Worm (Caenorhabditis elegans) whole organism, L3 larva: Measurements from ENCODE around the gene C15H7.4.

ENCODE experiments used
- ama-1 ChIP-seq: fragments of 150-350 bp; optimal IDR thresholded peaks from 2 replicates; lab custom pipeline; 2018
- fkh-10 ChIP-seq: sonication (generic microtip); optimal IDR thresholded peaks from 2 replicates; lab custom pipeline; 2017; ENCODE audit warnings: missing biosample characterization, missing genetic modification reagents, missing genetic modification characterization
- fos-1 ChIP-seq: fragments of 150-350 bp; optimal IDR thresholded peaks from 2 replicates; lab custom pipeline; 2014; ENCODE audit warnings: missing biosample characterization, missing genetic modification characterization
- hmg-11 ChIP-seq: sonication (generic microtip); optimal IDR thresholded peaks from 2 replicates; lab custom pipeline; 2016; ENCODE audit warnings: missing genetic modification characterization, missing compliant biosample characterization
- mdl-1 ChIP-seq: fragments of 150-350 bp; optimal IDR thresholded peaks from 2 replicates; lab custom pipeline; 2014; ENCODE audit warnings: missing biosample characterization, missing genetic modification characterization
- nhr-67 ChIP-seq: fragments of 150-350 bp; optimal IDR thresholded peaks from 2 replicates; lab custom pipeline; 2014; ENCODE audit warnings: missing biosample characterization, missing genetic modification characterization
- nhr-76 ChIP-seq: fragments of 150-350 bp; sonication (generic microtip); optimal IDR thresholded peaks from 5 replicates; lab custom pipeline; 2014; ENCODE audit warnings: missing biosample characterization, missing genetic modification characterization
- nhr-77 ChIP-seq: fragments of 150-350 bp; optimal IDR thresholded peaks from 2 replicates; lab custom pipeline; 2014; ENCODE audit warnings: missing biosample characterization, missing genetic modification characterization
- pqm-1 ChIP-seq: fragments of 150-350 bp; optimal IDR thresholded peaks from 2 replicates; lab custom pipeline; 2017; ENCODE audit warnings: missing biosample characterization, missing genetic modification characterization, inconsistent platforms
- unc-62 ChIP-seq: fragments of 150-350 bp; sonication (generic microtip); optimal IDR thresholded peaks from 4 replicates; lab custom pipeline; 2014; ENCODE audit warnings: missing biosample characterization, missing genetic modification reagents, missing genetic modification characterization
- ztf-11 ChIP-seq: fragments of 150-350 bp; optimal IDR thresholded peaks from 2 replicates; lab custom pipeline; 2014; ENCODE audit warnings: missing biosample characterization, missing genetic modification characterization

DNA sequence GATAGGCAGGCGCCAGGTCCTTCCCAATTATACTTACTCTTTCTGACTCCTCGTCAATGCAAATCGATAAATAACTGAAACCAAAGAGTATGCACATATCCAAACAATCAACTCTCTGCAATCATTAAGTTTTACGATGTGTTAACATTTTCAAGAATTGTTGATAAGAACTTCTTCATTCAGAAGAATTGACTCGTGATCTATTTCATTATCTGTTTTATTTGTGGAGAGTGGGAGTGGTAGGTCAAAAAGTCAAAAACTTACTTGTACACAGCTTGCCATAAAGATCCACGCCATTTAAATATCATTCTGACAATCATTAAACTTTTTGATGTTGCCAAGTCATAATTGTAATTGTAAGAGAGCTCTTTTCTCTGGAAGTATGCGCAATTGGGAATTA, 33.7 kb upstream of the C15H7.4 start:
- TF ChIP-seq ztf-11, result no peak
- TF ChIP-seq hmg-11 (tag; lab: Kevin White, UChicago), result no peak
- no peak for TF ChIP-seq fkh-10 (GFP tag; lab: Kevin White, UChicago)
- TF ChIP-seq nhr-76, result no peak
- no peak for TF ChIP-seq mdl-1 (tag; lab: Kevin White, UChicago)
- TF ChIP-seq nhr-67, result no peak
- TF ChIP-seq pqm-1, result peak; percentile 91
- no peak for TF ChIP-seq nhr-77
- no peak for TF ChIP-seq fos-1 (tag; lab: Kevin White, UChicago)
- TF ChIP-seq ama-1 (lab: Kevin White, UChicago), result no peak
- no peak for TF ChIP-seq unc-62 (GFP tag; lab: Kevin White, UChicago)
